Worm (Caenorhabditis elegans) whole organism, L1 larva: ENCODE data around the gene hrpu-2.
A peak's percentile ranks its signal among the peaks of the same experiment; 100 is the strongest.

ENCODE experiments used
- F16B12.6 ChIP-seq: fragments of 150-350 bp; optimal IDR thresholded peaks from 2 replicates; lab custom pipeline; 2014; ENCODE audit warnings: missing biosample characterization, missing genetic modification characterization
- Y116A8C.19 ChIP-seq: sonication (generic microtip); optimal IDR thresholded peaks from 2 replicates; lab custom pipeline; 2016; ENCODE audit warnings: missing compliant biosample characterization, missing genetic modification characterization, borderline replicate concordance
- aha-1 ChIP-seq: fragments of 150-350 bp; optimal IDR thresholded peaks from 2 replicates; lab custom pipeline; 2014; ENCODE audit warnings: missing biosample characterization, missing genetic modification characterization
- blmp-1 ChIP-seq: fragments of 150-350 bp; optimal IDR thresholded peaks from 2 replicates; lab custom pipeline; 2014; ENCODE audit warnings: missing biosample characterization, missing genetic modification characterization
- ceh-88 ChIP-seq: fragments of 200-800 bp; sonication (Bioruptor generic); IDR thresholded peaks from 2 replicates; pipeline ENCODE4 v1.3.6; 2022; ENCODE audit warnings: missing genetic modification characterization, missing compliant biosample characterization
- dpl-1 ChIP-seq, 3 experiments: fragments of 150-350 bp in 2 of 3; sonication (generic microtip) in 1 of 3; optimal IDR thresholded peaks; 2 replicates each; lab custom pipeline; 2014 to 2017; ENCODE audit warnings: missing biosample characterization in 3 of 3, missing genetic modification characterization in 3 of 3, missing genetic modification reagents in 3 of 3
- dsc-1 ChIP-seq: sonication (generic microtip); optimal IDR thresholded peaks from 2 replicates; lab custom pipeline; 2016; ENCODE audit warnings: mild to moderate bottlenecking, missing genetic modification characterization, missing compliant biosample characterization
- efl-1 ChIP-seq, 4 experiments: fragments of 150-350 bp; optimal IDR thresholded peaks in 3 of 4; peaks in 1 of 4; 1 replicate in 1 of 4; 2 replicates in 3 of 4; lab custom pipeline; 2014; ENCODE audit warnings: missing biosample characterization in 2 of 4, missing genetic modification characterization in 2 of 4, missing genetic modification reagents in 2 of 4
- elt-2 ChIP-seq: sonication (generic microtip); optimal IDR thresholded peaks from 2 replicates; lab custom pipeline; 2016; ENCODE audit warnings: missing genetic modification characterization, mild to moderate bottlenecking, inconsistent platforms, missing compliant biosample characterization, missing genetic modification reagents
- fkh-10 ChIP-seq: sonication (generic microtip); optimal IDR thresholded peaks from 2 replicates; lab custom pipeline; 2017; ENCODE audit warnings: missing biosample characterization, missing genetic modification reagents, missing genetic modification characterization
- fkh-8 ChIP-seq: sonication (generic microtip); optimal IDR thresholded peaks from 2 replicates; lab custom pipeline; 2016; ENCODE audit warnings: mild to moderate bottlenecking, missing genetic modification characterization, missing compliant biosample characterization
- hlh-4 ChIP-seq: sonication (generic microtip); optimal IDR thresholded peaks from 2 replicates; lab custom pipeline; 2016; ENCODE audit warnings: mild to moderate bottlenecking, missing genetic modification characterization, missing compliant biosample characterization
- isw-1 ChIP-seq: fragments of 200-800 bp; sonication (Bioruptor generic); IDR thresholded peaks from 2 replicates; pipeline ENCODE4 v1.3.6; 2022; ENCODE audit warnings: missing genetic modification characterization, missing compliant biosample characterization
- jun-1 ChIP-seq: fragments of 150-350 bp; optimal IDR thresholded peaks from 2 replicates; lab custom pipeline; 2014; ENCODE audit warnings: missing biosample characterization, missing genetic modification reagents, missing genetic modification characterization
- lin-14 ChIP-seq: fragments of 200-800 bp; sonication (Bioruptor generic); optimal IDR thresholded peaks from 2 replicates; lab custom pipeline; 2018; ENCODE audit warnings: mild to moderate bottlenecking, missing genetic modification characterization, moderate library complexity, missing compliant biosample characterization
- lin-15B ChIP-seq: fragments of 150-350 bp; sonication (generic microtip); optimal IDR thresholded peaks from 3 replicates; lab custom pipeline; 2014; ENCODE audit warnings: missing biosample characterization, missing genetic modification characterization
- lsy-2 ChIP-seq, 2 experiments: fragments of 150-350 bp; optimal IDR thresholded peaks; 2 replicates each; lab custom pipeline; 2014; ENCODE audit warnings: missing biosample characterization in 2 of 2, missing genetic modification characterization in 2 of 2
- mab-9 ChIP-seq: fragments of 200-800 bp; sonication (Bioruptor generic); IDR thresholded peaks from 2 replicates; pipeline ENCODE4 v1.3.6; 2022; ENCODE audit warnings: missing genetic modification reagents, missing genetic modification characterization, missing compliant biosample characterization
- mdl-1 ChIP-seq, 2 experiments: fragments of 150-350 bp; optimal IDR thresholded peaks; 2 replicates each; lab custom pipeline; 2014 to 2017; ENCODE audit warnings: missing biosample characterization in 2 of 2, missing genetic modification characterization in 2 of 2, inconsistent platforms in 1 of 2
- mef-2 ChIP-seq: fragments of 150-350 bp; optimal IDR thresholded peaks from 2 replicates; lab custom pipeline; 2014; ENCODE audit warnings: missing biosample characterization, missing genetic modification characterization
- mep-1 ChIP-seq: fragments of 150-350 bp; optimal IDR thresholded peaks from 2 replicates; lab custom pipeline; 2014; ENCODE audit warnings: missing biosample characterization, missing genetic modification characterization
- nhr-11 ChIP-seq: fragments of 150-350 bp; optimal IDR thresholded peaks from 2 replicates; lab custom pipeline; 2014; ENCODE audit warnings: missing biosample characterization, missing genetic modification characterization
- nhr-237 ChIP-seq: fragments of 150-350 bp; optimal IDR thresholded peaks from 2 replicates; lab custom pipeline; 2014; ENCODE audit warnings: missing biosample characterization, missing genetic modification characterization
- nhr-47 ChIP-seq: sonication (generic microtip); optimal IDR thresholded peaks from 2 replicates; lab custom pipeline; 2016; ENCODE audit warnings: mild to moderate bottlenecking, missing genetic modification characterization, moderate library complexity, missing compliant biosample characterization
- nhr-77 ChIP-seq: fragments of 150-350 bp; optimal IDR thresholded peaks from 2 replicates; lab custom pipeline; 2014; ENCODE audit warnings: missing biosample characterization, missing genetic modification characterization
- nhr-85 ChIP-seq: sonication (generic microtip); peaks from one replicate; lab custom pipeline; 2016; ENCODE audit warnings: missing genetic modification characterization, inconsistent platforms, missing compliant biosample characterization
- nhr-90 ChIP-seq: sonication (generic microtip); optimal IDR thresholded peaks from 2 replicates; lab custom pipeline; 2016; ENCODE audit warnings: mild to moderate bottlenecking, missing genetic modification characterization, missing compliant biosample characterization; ENCODE audit not compliant: poor library complexity
- pax-3 ChIP-seq: fragments of 200-800 bp; sonication (Bioruptor generic); optimal IDR thresholded peaks from 2 replicates; lab custom pipeline; 2018; ENCODE audit warnings: mild to moderate bottlenecking, missing genetic modification characterization, moderate library complexity, missing compliant biosample characterization
- rnt-1 ChIP-seq: sonication (generic microtip); optimal IDR thresholded peaks from 2 replicates; lab custom pipeline; 2016; ENCODE audit warnings: mild to moderate bottlenecking, missing genetic modification characterization, moderate library complexity, missing compliant biosample characterization
- skn-1 ChIP-seq: fragments of 150-350 bp; optimal IDR thresholded peaks from 2 replicates; lab custom pipeline; 2014; ENCODE audit warnings: missing biosample characterization, missing genetic modification characterization
- snpc-4 ChIP-seq: fragments of 150-350 bp; optimal IDR thresholded peaks from 2 replicates; lab custom pipeline; 2014; ENCODE audit warnings: missing biosample characterization, missing genetic modification characterization
- sox-4 ChIP-seq: sonication (generic microtip); optimal IDR thresholded peaks from 2 replicates; lab custom pipeline; 2016; ENCODE audit warnings: missing genetic modification characterization, missing compliant biosample characterization
- sup-37 ChIP-seq: fragments of 200-800 bp; sonication (Bioruptor generic); optimal IDR thresholded peaks from 2 replicates; lab custom pipeline; 2018; ENCODE audit warnings: mild to moderate bottlenecking, missing genetic modification characterization, missing compliant biosample characterization
- swsn-7 ChIP-seq: sonication (generic microtip); optimal IDR thresholded peaks from 2 replicates; lab custom pipeline; 2016; ENCODE audit warnings: missing genetic modification characterization, missing compliant biosample characterization
- tlp-1 ChIP-seq: fragments of 150-350 bp; optimal IDR thresholded peaks from 2 replicates; lab custom pipeline; 2014; ENCODE audit warnings: missing biosample characterization, missing genetic modification characterization
- ztf-4 ChIP-seq: fragments of 150-350 bp; optimal IDR thresholded peaks from 2 replicates; lab custom pipeline; 2014; ENCODE audit warnings: missing biosample characterization, missing genetic modification characterization

Gene hrpu-2

ce11 chrIV:2220147-2220546 is 42.5 kb downstream of the hrpu-2 start (continued):
- TF ChIP-seq mef-2 (tag; lab: Kevin White, UChicago) (no peak), fkh-8 (tag; lab: Kevin White, UChicago) (peak; percentile 13), nhr-47 (tag; lab: Kevin White, UChicago) (peak; percentile 56), skn-1 (tag; lab: Kevin White, UChicago) (peak; percentile 60)

- TF ChIP-seq ztf-4 (tag; lab: Kevin White, UChicago), result no peak
- no peak for TF ChIP-seq efl-1 (optimal IDR thresholded peaks at IDR 0.05; lab: Kevin White, UChicago)
- peak in 1 of 2 experiments; percentile 91 for TF ChIP-seq efl-1 (GFP tag; optimal IDR thresholded peaks at IDR 0.05 in 1 of 2; lab: Kevin White, UChicago)
Measured at ce11 chrIV:2220896-2221295, 43.2 kb downstream of the hrpu-2 start.

ce11 chrIV:2221350-2221749 is 43.7 kb downstream of the hrpu-2 start:
- TF ChIP-seq nhr-11, result no peak
- TF ChIP-seq swsn-7 (tag; lab: Kevin White, UChicago), result no peak
- peak; percentile 3 for TF ChIP-seq lin-14 (GFP tag; lab: Kevin White, UChicago)
- TF ChIP-seq blmp-1 (tag; lab: Kevin White, UChicago), result no peak
- TF ChIP-seq aha-1 (tag; lab: Kevin White, UChicago), result no peak
- no peak for TF ChIP-seq efl-1 (optimal IDR thresholded peaks at IDR 0.05; lab: Kevin White, UChicago)
- peak in 1 of 2 experiments; percentile 41 for TF ChIP-seq efl-1 (GFP tag; optimal IDR thresholded peaks at IDR 0.05 in 1 of 2; lab: Kevin White, UChicago)
- TF ChIP-seq tlp-1 (tag; lab: Kevin White, UChicago), result no peak
- TF ChIP-seq mep-1, result no peak
- TF ChIP-seq dsc-1, result no peak
- no peak for TF ChIP-seq nhr-90 (tag; lab: Kevin White, UChicago)

ce11 chrIV:2222528-2222927 is 44.8 kb downstream of the hrpu-2 start, which contains the start of gene fnip-2:
TSS of gene fnip-2 (plus strand) at chrIV:2222828.
- TF ChIP-seq swsn-7 (tag; lab: Kevin White, UChicago) (no peak), nhr-77 (tag; lab: Kevin White, UChicago) (no peak), lin-15B (tag; lab: Kevin White, UChicago) (no peak), mab-9 (GFP tag; lab: Robert Waterston, UW) (no peak), isw-1 (GFP tag; lab: Robert Waterston, UW) (no peak), F16B12.6 (tag; lab: Kevin White, UChicago) (no peak), jun-1 (no peak), snpc-4 (tag; lab: Kevin White, UChicago) (no peak), sox-4 (no peak), skn-1 (tag; lab: Kevin White, UChicago) (no peak), elt-2 (tag; lab: Kevin White, UChicago) (no peak), lsy-2 (tag; optimal IDR thresholded peaks at IDR 0.05; lab: Kevin White, UChicago) (no peak), nhr-237 (tag; lab: Kevin White, UChicago) (no peak), rnt-1 (no peak), fkh-10 (no peak), dpl-1 (GFP tag; optimal IDR thresholded peaks at IDR 0.05; lab: Kevin White, UChicago) (no peak)
- TF ChIP-seq, all 84 proteins: peak for 0

- no peak for TF ChIP-seq mdl-1 (tag; optimal IDR thresholded peaks at IDR 0.05; lab: Kevin White, UChicago)
- TF ChIP-seq nhr-85, result no peak
- no peak for TF ChIP-seq snpc-4 (tag; lab: Kevin White, UChicago)
- TF ChIP-seq pax-3 (tag; lab: Kevin White, UChicago), result no peak
- TF ChIP-seq sup-37 (GFP tag; lab: Kevin White, UChicago), result no peak
- no peak for TF ChIP-seq Y116A8C.19 (tag; lab: Kevin White, UChicago)
- TF ChIP-seq hlh-4 (tag; lab: Kevin White, UChicago), result no peak
- TF ChIP-seq nhr-11, result no peak
- no peak for TF ChIP-seq lsy-2 (tag; optimal IDR thresholded peaks at IDR 0.05; lab: Kevin White, UChicago)
- no peak for TF ChIP-seq ceh-88 (GFP tag; lab: Robert Waterston, UW)
Measured at ce11 chrIV:2223144-2223543, 45.4 kb downstream of the hrpu-2 start.
